Worm (Caenorhabditis elegans): Measurements from ENCODE around the gene C15H7.3.
"Not testable (repeated sequence)": the region's sequence is repeated elsewhere in the genome, so short reads cannot be mapped to it uniquely, and the experiment has no call there.

- not testable (repeated sequence) for TF ChIP-seq him-1, dao-5 (tag; optimal IDR thresholded peaks at IDR 0.05)
These were observed 29.4 kb upstream of the C15H7.3 start, which contains the start of gene C07A9.13 for ce11 chrIII:9681206-9681605.

All from whole organism, L4/young adult.